Worm (Caenorhabditis elegans): ENCODE measurements around the gene sma-6.

The sma-6 gene

ce11 chrII:6322979-6323378 is 1.3 kb upstream of the sma-6 start, which contains the start of gene C32D5.4:
Gene C32D5.4, minus strand, starts transcription at chrII:6323079.
- TF ChIP-seq pes-1 (GFP tag; IDR thresholded peaks at IDR 0.05), result no peak
- TF ChIP-seq ama-1 (optimal IDR thresholded peaks at IDR 0.05), result no peak
- TF ChIP-seq aly-1 (tag; optimal IDR thresholded peaks at IDR 0.05), result no peak

- TF ChIP-seq hmg-4 (GFP tag; optimal IDR thresholded peaks at IDR 0.05), result no peak
- TF ChIP-seq hnd-1 (tag; optimal IDR thresholded peaks at IDR 0.05), result no peak
- no peak for TF ChIP-seq ceh-36 (tag; optimal IDR thresholded peaks at IDR 0.05)
- no peak for TF ChIP-seq flt-1 (GFP tag; IDR thresholded peaks at IDR 0.05)
- no peak for TF ChIP-seq tra-4 (tag; optimal IDR thresholded peaks at IDR 0.05)
- TF ChIP-seq ama-1 (optimal IDR thresholded peaks at IDR 0.05), result no peak
- TF ChIP-seq B0310.2 (tag; optimal IDR thresholded peaks at IDR 0.05), result no peak
- TF ChIP-seq pes-1 (GFP tag; IDR thresholded peaks at IDR 0.05), result no peak
- TF ChIP-seq tbx-11 (GFP tag; IDR thresholded peaks at IDR 0.05), result no peak
Observed at ce11 chrII:6327317-6327716, 3.0 kb downstream of the sma-6 start.

DNA sequence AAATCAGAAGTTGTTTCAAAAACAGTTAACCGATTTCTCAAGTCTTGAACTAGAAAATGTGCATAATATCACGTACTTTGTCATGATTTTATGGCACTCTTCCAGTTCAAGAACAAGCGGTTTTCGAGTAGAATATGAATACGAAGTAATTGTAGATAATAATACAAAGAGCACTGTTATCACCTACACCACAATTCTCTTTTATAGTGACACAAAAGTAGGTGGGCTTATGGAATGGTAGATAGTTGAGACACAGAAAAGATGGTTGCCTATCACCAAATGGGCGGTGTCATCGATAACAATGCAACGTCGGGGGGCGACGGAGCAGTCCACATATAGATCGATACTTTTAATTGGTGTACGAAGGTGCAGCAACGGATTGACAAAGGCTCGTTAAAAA is 4.4 kb downstream of the sma-6 start:
- TF ChIP-seq tra-4 (tag; optimal IDR thresholded peaks at IDR 0.05) (no peak), tbx-37 (GFP tag; conservative IDR thresholded peaks at IDR 0.05) (no peak), aly-1 (tag; optimal IDR thresholded peaks at IDR 0.05) (no peak), ceh-13 (GFP tag; optimal IDR thresholded peaks at IDR 0.05) (no peak)

- TF ChIP-seq pes-1 (GFP tag; IDR thresholded peaks at IDR 0.05), result no peak
- peak; percentile 79 for TF ChIP-seq F13C5.2 (tag; optimal IDR thresholded peaks at IDR 0.05)
- TF ChIP-seq ets-7 (tag; optimal IDR thresholded peaks at IDR 0.05), result no peak
- TF ChIP-seq tbx-11 (GFP tag; IDR thresholded peaks at IDR 0.05), result no peak
- TF ChIP-seq tbx-37 (GFP tag; conservative IDR thresholded peaks at IDR 0.05), result no peak
- peak; percentile 31 for TF ChIP-seq ceh-36 (tag; optimal IDR thresholded peaks at IDR 0.05)
- no peak for TF ChIP-seq hnd-1 (tag; optimal IDR thresholded peaks at IDR 0.05)
- TF ChIP-seq flt-1 (GFP tag; IDR thresholded peaks at IDR 0.05), result no peak
- no peak for TF ChIP-seq tra-4 (tag; optimal IDR thresholded peaks at IDR 0.05)
- no peak for TF ChIP-seq aly-1 (tag; optimal IDR thresholded peaks at IDR 0.05)
- TF ChIP-seq B0310.2 (tag; optimal IDR thresholded peaks at IDR 0.05), result no peak
- TF ChIP-seq ama-1 (optimal IDR thresholded peaks at IDR 0.05), result no peak
- TF ChIP-seq hmbx-1 (tag; optimal IDR thresholded peaks at IDR 0.05), result no peak
- TF ChIP-seq scrt-1 (GFP tag; IDR thresholded peaks at IDR 0.05), result no peak
- peak; percentile 82 for TF ChIP-seq hmg-4 (GFP tag; optimal IDR thresholded peaks at IDR 0.05)
- 0 out of 2 replicates have a peak, but pooled peaks have one; percentile 20 for TF ChIP-seq sea-1 (GFP tag; conservative IDR thresholded peaks at IDR 0.05)
- TF ChIP-seq ceh-13 (GFP tag; optimal IDR thresholded peaks at IDR 0.05), result no peak
Observed at ce11 chrII:6331222-6331830, 7.0 kb downstream of the sma-6 start, which contains the start of gene set-4. Gene set-4, minus strand, starts transcription at chrII:6331341.

ce11 chrII:6333887-6334286 is 9.6 kb downstream of the sma-6 start, which contains the start of gene ttc-39B:
Gene ttc-39B, minus strand, starts transcription at chrII:6333987.
- TF ChIP-seq tra-4 (tag; optimal IDR thresholded peaks at IDR 0.05) (no peak), B0310.2 (tag; optimal IDR thresholded peaks at IDR 0.05) (no peak), ets-7 (tag; optimal IDR thresholded peaks at IDR 0.05) (no peak), hmbx-1 (tag; optimal IDR thresholded peaks at IDR 0.05) (no peak), sea-1 (GFP tag; conservative IDR thresholded peaks at IDR 0.05) (no peak), ama-1 (optimal IDR thresholded peaks at IDR 0.05) (no peak), hmg-4 (GFP tag; optimal IDR thresholded peaks at IDR 0.05) (no peak), hnd-1 (tag; optimal IDR thresholded peaks at IDR 0.05) (no peak), F13C5.2 (tag; optimal IDR thresholded peaks at IDR 0.05) (no peak), scrt-1 (GFP tag; IDR thresholded peaks at IDR 0.05) (no peak), flt-1 (GFP tag; IDR thresholded peaks at IDR 0.05) (no peak), tbx-37 (GFP tag; conservative IDR thresholded peaks at IDR 0.05) (no peak), pes-1 (GFP tag; IDR thresholded peaks at IDR 0.05) (no peak), tbx-11 (GFP tag; IDR thresholded peaks at IDR 0.05) (no peak), aly-1 (tag; optimal IDR thresholded peaks at IDR 0.05) (no peak), ceh-36 (tag; optimal IDR thresholded peaks at IDR 0.05) (no peak), ceh-13 (GFP tag; optimal IDR thresholded peaks at IDR 0.05) (no peak)

- TF ChIP-seq scrt-1 (GFP tag; IDR thresholded peaks at IDR 0.05) (no peak), ama-1 (optimal IDR thresholded peaks at IDR 0.05) (no peak)
Observed at ce11 chrII:6334745-6335260, 10.5 kb downstream of the sma-6 start.

DNA sequence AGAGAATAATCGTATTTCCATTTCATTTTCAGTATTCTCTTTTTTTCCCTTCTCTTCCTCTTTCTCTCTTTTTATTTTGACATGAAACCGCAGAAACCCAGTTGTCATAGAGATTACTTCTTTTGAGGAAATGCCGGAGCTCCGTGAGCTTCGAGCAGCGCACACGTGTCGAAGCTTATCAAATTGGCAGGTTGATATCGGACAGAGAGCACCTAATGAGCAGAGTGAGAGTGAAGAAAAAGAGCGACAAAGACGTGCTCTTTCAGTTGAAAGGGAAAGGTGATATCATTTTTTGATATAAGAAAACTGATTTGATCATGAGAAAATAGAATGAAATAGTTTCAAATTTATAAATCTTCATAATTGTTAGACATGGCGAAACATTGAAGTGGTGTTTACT is 11.1 kb downstream of the sma-6 start, which contains the start of gene C32D5.14:
Gene C32D5.14, plus strand, starts transcription at position 131 of the 400 bp plus-strand sequence.
- TF ChIP-seq ceh-13 (GFP tag; optimal IDR thresholded peaks at IDR 0.05) (no peak), hmg-4 (GFP tag; optimal IDR thresholded peaks at IDR 0.05) (no peak), sea-1 (GFP tag; conservative IDR thresholded peaks at IDR 0.05) (no peak), flt-1 (GFP tag; IDR thresholded peaks at IDR 0.05) (no peak), ets-7 (tag; optimal IDR thresholded peaks at IDR 0.05) (no peak), tbx-37 (GFP tag; conservative IDR thresholded peaks at IDR 0.05) (no peak)

ce11 chrII:6339511-6339910 is 15.2 kb downstream of the sma-6 start:
- TF ChIP-seq tbx-11 (GFP tag; IDR thresholded peaks at IDR 0.05) (no peak), pes-1 (GFP tag; IDR thresholded peaks at IDR 0.05) (no peak), ama-1 (optimal IDR thresholded peaks at IDR 0.05) (no peak), hmg-4 (GFP tag; optimal IDR thresholded peaks at IDR 0.05) (no peak), ceh-13 (GFP tag; optimal IDR thresholded peaks at IDR 0.05) (no peak), sea-1 (GFP tag; conservative IDR thresholded peaks at IDR 0.05) (no peak), scrt-1 (GFP tag; IDR thresholded peaks at IDR 0.05) (no peak), aly-1 (tag; optimal IDR thresholded peaks at IDR 0.05) (no peak), ets-7 (tag; optimal IDR thresholded peaks at IDR 0.05) (no peak), F13C5.2 (tag; optimal IDR thresholded peaks at IDR 0.05) (no peak)
